Worm (Caenorhabditis elegans): Measurements from ENCODE around the gene glb-25.

Gene glb-25

DNA sequence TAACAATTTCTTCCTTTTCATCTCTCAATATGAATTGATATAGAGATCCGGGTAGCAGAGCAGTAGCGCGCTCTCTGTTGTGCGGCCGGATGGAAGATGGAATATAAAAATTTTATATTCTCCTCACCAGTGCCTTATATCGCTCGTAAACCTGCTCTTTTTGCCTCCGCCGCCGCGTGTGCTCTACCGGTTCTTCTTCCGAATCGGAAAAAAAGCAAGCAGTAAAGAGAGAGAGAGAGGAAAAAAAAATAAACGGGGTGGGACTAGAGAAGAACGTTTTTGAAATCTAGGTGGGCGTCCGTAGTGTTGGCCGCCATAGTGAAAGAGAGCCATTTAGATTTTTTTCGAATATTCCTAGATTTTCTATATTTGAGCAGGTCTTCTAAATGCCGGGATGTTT is at the start of gene glb-25:
Gene glb-25, plus strand, starts transcription at position 301 of the 400 bp plus-strand sequence.
- no peak for TF ChIP-seq F55B11.4 (tag; optimal IDR thresholded peaks at IDR 0.05; ENCODE audit: borderline replicate concordance, insufficient read depth)
- TF ChIP-seq lag-1 (GFP tag; IDR thresholded peaks at IDR 0.05): no peak
- TF ChIP-seq rpc-1 (optimal IDR thresholded peaks at IDR 0.05): no peak
- TF ChIP-seq rpc-1 (tag; optimal IDR thresholded peaks at IDR 0.05): no peak
- TF ChIP-seq snpc-1.1 (tag; optimal IDR thresholded peaks at IDR 0.05; ENCODE audit: insufficient read depth): no peak
- no peak for TF ChIP-seq zfh-2 (GFP tag; conservative IDR thresholded peaks at IDR 0.05)

DNA sequence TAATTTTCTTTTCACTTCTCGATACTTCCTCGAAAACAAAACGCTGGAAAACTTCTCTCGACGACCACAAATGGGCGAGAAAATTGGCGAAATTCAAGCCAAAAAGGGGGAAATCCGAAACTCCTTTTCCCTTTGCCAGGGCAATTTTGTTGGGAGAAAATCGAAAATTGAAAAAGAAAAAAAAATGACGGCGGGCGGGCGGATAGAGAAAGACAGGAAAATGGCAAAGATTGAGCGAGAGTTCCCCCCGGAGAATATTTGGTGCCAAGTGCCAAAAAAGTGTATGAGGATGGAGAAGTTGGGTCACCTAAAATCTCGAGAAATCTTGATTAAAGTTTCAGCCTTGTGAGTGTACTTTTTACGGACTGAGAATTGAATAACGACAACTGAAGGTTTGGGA is 49.8 kb upstream of the glb-25 start:
- TF ChIP-seq let-607 (tag; optimal IDR thresholded peaks at IDR 0.05): no peak
- no peak for TF ChIP-seq lin-26 (GFP tag; IDR thresholded peaks at IDR 0.05)
- TF ChIP-seq ztf-25 (GFP tag; IDR thresholded peaks at IDR 0.05): no peak
- TF ChIP-seq mxl-1 (tag; optimal IDR thresholded peaks at IDR 0.05): no peak
- no peak for TF ChIP-seq nhr-80 (tag; optimal IDR thresholded peaks at IDR 0.05)
- TF ChIP-seq attf-6 (GFP tag; IDR thresholded peaks at IDR 0.05): no peak
- TF ChIP-seq rcor-1 (GFP tag; IDR thresholded peaks at IDR 0.05): no peak
- TF ChIP-seq zfh-2 (GFP tag; conservative IDR thresholded peaks at IDR 0.05): peak; percentile 34; the same call in 1 of the 2 replicates

DNA sequence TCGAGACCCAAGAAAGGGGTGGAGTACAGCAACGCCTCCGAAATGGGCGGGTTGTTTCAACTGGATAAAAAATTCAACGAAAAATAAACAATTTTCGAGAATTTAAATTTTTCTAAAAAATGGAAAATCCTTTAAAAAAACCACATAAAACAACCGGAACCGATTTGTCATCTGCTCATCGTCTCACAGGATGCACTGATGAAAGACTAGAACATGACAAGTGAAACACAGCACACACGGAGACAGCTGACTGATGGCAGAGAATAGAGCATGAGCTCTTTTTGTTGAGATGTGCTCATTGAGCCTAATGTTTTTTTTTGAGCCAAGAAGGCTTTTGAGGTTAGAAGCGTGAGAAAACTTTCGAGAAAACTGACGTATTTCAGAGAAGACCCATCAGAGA is 48.1 kb upstream of the glb-25 start:
- TF ChIP-seq cebp-2 (GFP tag; IDR thresholded peaks at IDR 0.05) (no peak), Y53G8AR.9 (GFP tag; conservative IDR thresholded peaks at IDR 0.05) (no peak), cebp-1 (GFP tag; IDR thresholded peaks at IDR 0.05) (no peak), cebp-1 (tag; optimal IDR thresholded peaks at IDR 0.05) (peak; percentile 26)

DNA sequence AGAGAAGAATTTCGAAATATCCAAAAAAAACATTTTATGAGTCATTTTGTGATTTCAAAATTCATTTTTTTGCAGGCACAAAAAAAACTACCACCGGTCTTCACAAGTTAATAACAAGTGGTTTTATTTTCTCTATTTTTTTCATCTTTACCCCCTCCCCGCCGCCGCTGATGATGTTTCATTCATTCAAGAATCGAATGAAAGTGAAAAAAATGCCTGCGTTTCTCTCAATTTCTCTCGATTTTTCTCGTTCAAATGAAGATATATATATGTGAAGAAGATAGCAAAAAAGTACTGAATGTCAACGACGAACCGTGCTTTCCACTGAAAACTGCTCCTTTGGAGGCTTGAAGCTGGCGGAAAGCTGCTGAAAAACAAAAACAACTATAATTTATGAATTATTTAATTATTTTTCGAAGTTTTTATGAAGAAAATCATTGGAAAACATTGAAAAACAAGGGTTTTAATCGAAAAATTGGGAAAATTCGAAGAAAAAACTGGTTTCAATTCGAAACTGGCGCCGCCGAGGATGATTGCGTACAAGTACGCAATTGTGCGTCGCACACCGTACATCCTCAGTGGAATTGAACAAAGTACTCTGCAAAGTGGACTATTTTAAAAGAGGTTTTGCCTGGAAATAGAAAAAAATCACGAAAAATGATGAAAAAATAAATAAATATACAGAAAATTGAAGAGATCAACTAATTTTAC is 45.3 kb upstream of the glb-25 start, which contains the start of gene zig-11:
Gene zig-11, minus strand, starts transcription at position 373 of the 711 bp plus-strand sequence.
- TF ChIP-seq Y67H2A.10 (GFP tag; conservative IDR thresholded peaks at IDR 0.05) (no peak), lsl-1 (GFP tag; optimal IDR thresholded peaks at IDR 0.05) (peak; percentile 16), lin-54 (GFP tag; optimal IDR thresholded peaks at IDR 0.05) (peak; percentile 61), lin-35 (GFP tag; optimal IDR thresholded peaks at IDR 0.05) (peak in 1 of 3 experiments; percentile 32), nfya-2 (GFP tag; IDR thresholded peaks at IDR 0.05) (no peak), lin-40 (tag; optimal IDR thresholded peaks at IDR 0.05) (no peak), nfyb-1 (GFP tag; IDR thresholded peaks at IDR 0.05) (no peak), dpl-1 (GFP tag; optimal IDR thresholded peaks at IDR 0.05) (no peak), F23B12.7 (tag; optimal IDR thresholded peaks at IDR 0.05; ENCODE audit: insufficient read depth) (peak; percentile 13), nhr-179 (tag; optimal IDR thresholded peaks at IDR 0.05) (no peak), B0035.1 (tag; optimal IDR thresholded peaks at IDR 0.05) (no peak), efl-1 (GFP tag; optimal IDR thresholded peaks at IDR 0.05) (peak; percentile 69), F55B11.4 (tag; optimal IDR thresholded peaks at IDR 0.05; ENCODE audit: borderline replicate concordance, insufficient read depth) (no peak), cebp-1 (GFP tag; IDR thresholded peaks at IDR 0.05) (no peak), cebp-1 (tag; optimal IDR thresholded peaks at IDR 0.05) (peak; percentile 53), F52B5.7 (tag; optimal IDR thresholded peaks at IDR 0.05) (no peak)

DNA sequence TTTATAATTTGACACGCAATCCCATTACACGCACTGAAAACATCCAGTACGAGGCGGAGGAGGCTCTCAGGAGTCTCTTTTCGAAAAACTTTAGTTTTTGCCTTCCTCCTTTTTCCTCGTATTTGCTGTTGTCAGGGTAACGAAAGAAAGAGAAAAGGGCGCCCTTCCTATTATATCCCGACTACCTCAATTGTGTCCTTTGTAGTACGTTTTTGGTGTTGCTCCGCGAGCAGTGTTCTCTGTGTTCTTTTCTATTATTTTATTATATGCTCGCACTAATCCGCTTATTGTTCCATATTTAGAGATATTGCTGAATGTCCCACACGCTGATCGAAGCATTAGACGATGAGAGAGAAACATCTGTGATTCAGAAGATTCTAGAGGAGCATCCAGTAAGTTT is 42.6 kb upstream of the glb-25 start, which contains the start of gene nphp-2:
Gene nphp-2, plus strand, starts transcription at position 301 of the 400 bp plus-strand sequence.
- TF ChIP-seq F37B4.10 (GFP tag; IDR thresholded peaks at IDR 0.05) (no peak), akir-1 (GFP tag; optimal IDR thresholded peaks at IDR 0.05) (no peak), athp-1 (tag; optimal IDR thresholded peaks at IDR 0.05) (no peak), sdz-38 (tag; optimal IDR thresholded peaks at IDR 0.05) (no peak), F57A8.1 (GFP tag; optimal IDR thresholded peaks at IDR 0.05) (no peak), unc-62 (GFP tag; optimal IDR thresholded peaks at IDR 0.05) (no peak), bed-2 (GFP tag; IDR thresholded peaks at IDR 0.05) (no peak), ztf-18 (tag; optimal IDR thresholded peaks at IDR 0.05) (no peak), egl-18 (GFP tag; IDR thresholded peaks at IDR 0.05) (no peak), aptf-3 (GFP tag; IDR thresholded peaks at IDR 0.05) (no peak), F10E7.11 (tag; optimal IDR thresholded peaks at IDR 0.05) (no peak), snpc-1.3 (tag; optimal IDR thresholded peaks at IDR 0.05; ENCODE audit: insufficient read depth) (no peak), T07F8.4 (tag; optimal IDR thresholded peaks at IDR 0.05) (no peak)
